Fruit fly (Drosophila melanogaster) whole organism, embryonic: ENCODE results near the gene ebd1.

Source experiments
- Atf3 ChIP-seq: fragments of 200-800 bp; sonication (Bioruptor generic); optimal IDR thresholded peaks from 3 replicates; lab custom pipeline; 2016; ENCODE audit warnings: missing biosample characterization, missing genetic modification characterization
- Awh ChIP-seq: fragments of 200-800 bp; sonication (Bioruptor generic); IDR thresholded peaks from 2 replicates; pipeline ENCODE4, ENCODE4 v1.3.6; 2022; ENCODE audit warnings: missing biosample characterization, missing genetic modification characterization
- Bgb ChIP-seq: fragments of 200-800 bp; sonication (Bioruptor generic); IDR thresholded peaks from 2 replicates; pipeline ENCODE4 v1.3.6; 2022; ENCODE audit warnings: missing biosample characterization, missing genetic modification characterization; ENCODE audit not compliant: partially characterized antibody
- CG10543 ChIP-seq: fragments of 200-800 bp; sonication (Bioruptor generic); optimal IDR thresholded peaks from 3 replicates; lab custom pipeline; 2017; ENCODE audit warnings: missing biosample characterization, mild to moderate bottlenecking, missing genetic modification characterization, moderate library complexity
- CG11398 ChIP-seq: fragments of 200-800 bp; sonication (Bioruptor generic); optimal IDR thresholded peaks from 2 replicates; lab custom pipeline; 2016; ENCODE audit warnings: missing biosample characterization, missing genetic modification characterization
- CG12659 ChIP-seq: fragments of 200-800 bp; sonication (Bioruptor generic); optimal IDR thresholded peaks from 3 replicates; lab custom pipeline; 2017; ENCODE audit warnings: mild to moderate bottlenecking, missing biosample characterization, missing genetic modification reagents, missing genetic modification characterization
- CG14710 ChIP-seq: fragments of 200-800 bp; sonication (Bioruptor generic); optimal IDR thresholded peaks from 3 replicates; lab custom pipeline; 2019; ENCODE audit warnings: missing biosample characterization, mild to moderate bottlenecking, missing genetic modification characterization, moderate library complexity
- CG15514 ChIP-seq: fragments of 200-800 bp; sonication (Bioruptor generic); optimal IDR thresholded peaks from 3 replicates; lab custom pipeline; 2017; ENCODE audit warnings: missing biosample characterization, missing genetic modification characterization, mild to moderate bottlenecking, moderate library complexity, missing genetic modification reagents
- CG15696 ChIP-seq: fragments of 200-800 bp; sonication (Bioruptor generic); optimal IDR thresholded peaks from 2 replicates; lab custom pipeline; 2019; ENCODE audit warnings: missing biosample characterization, mild to moderate bottlenecking, missing genetic modification characterization, moderate library complexity
- CG18599 ChIP-seq: fragments of 200-800 bp; sonication (Bioruptor generic); optimal IDR thresholded peaks from 3 replicates; lab custom pipeline; 2017; ENCODE audit warnings: missing biosample characterization, missing genetic modification characterization, mild to moderate bottlenecking, moderate library complexity, missing genetic modification reagents
- CG32532 ChIP-seq: fragments of 200-800 bp; sonication (Bioruptor generic); IDR thresholded peaks from 2 replicates; pipeline ENCODE4 v1.3.6; 2022; ENCODE audit warnings: missing biosample characterization, missing genetic modification characterization
- CG34224 ChIP-seq: fragments of 200-800 bp; sonication (Bioruptor generic); IDR thresholded peaks from 3 replicates; pipeline ENCODE4 v1.3.6; 2022; ENCODE audit warnings: missing biosample characterization, missing genetic modification characterization; ENCODE audit not compliant: partially characterized antibody
- CG34422 ChIP-seq: fragments of 200-800 bp; sonication (Bioruptor generic); IDR thresholded peaks from 3 replicates; pipeline ENCODE4 v1.3.6; 2022; ENCODE audit warnings: missing biosample characterization, missing genetic modification characterization
- CG6791 ChIP-seq: fragments of 200-800 bp; sonication (Bioruptor generic); IDR thresholded peaks from 3 replicates; pipeline ENCODE4 v1.3.6; 2022; ENCODE audit warnings: missing biosample characterization, missing genetic modification characterization; ENCODE audit not compliant: partially characterized antibody
- CG7786 ChIP-seq: fragments of 200-800 bp; sonication (Bioruptor generic); optimal IDR thresholded peaks from 2 replicates; lab custom pipeline; 2016; ENCODE audit warnings: missing biosample characterization, missing genetic modification characterization
- CG9437 ChIP-seq: fragments of 200-800 bp; sonication (Bioruptor generic); optimal IDR thresholded peaks from 2 replicates; lab custom pipeline; 2018; ENCODE audit warnings: missing biosample characterization, mild to moderate bottlenecking, missing genetic modification characterization
- CHES-1-like ChIP-seq: fragments of 200-800 bp; sonication (Bioruptor generic); optimal IDR thresholded peaks from 2 replicates; lab custom pipeline; 2016; ENCODE audit warnings: missing biosample characterization, missing genetic modification characterization
- Dll ChIP-seq: fragments of 200-800 bp; sonication (Bioruptor generic); IDR thresholded peaks from 4 replicates; pipeline ENCODE4 v1.3.6; 2022; ENCODE audit warnings: missing biosample characterization, missing genetic modification characterization; ENCODE audit not compliant: partially characterized antibody
- Doc2 ChIP-seq: fragments of 200-800 bp; sonication (Bioruptor generic); IDR thresholded peaks from 2 replicates; pipeline ENCODE4 v1.3.6; 2022; ENCODE audit warnings: missing biosample characterization, missing genetic modification characterization
- Hr3 ChIP-seq: fragments of 200-800 bp; sonication (Bioruptor generic); optimal IDR thresholded peaks from 3 replicates; lab custom pipeline; 2016; ENCODE audit warnings: missing biosample characterization, missing genetic modification characterization
- Lpt ChIP-seq: fragments of >200 bp; optimal IDR thresholded peaks from 2 replicates; lab custom pipeline; 2018; ENCODE audit warnings: missing biosample characterization, missing genetic modification characterization
- Nf-YC ChIP-seq: fragments of 200-800 bp; optimal IDR thresholded peaks from 3 replicates; lab custom pipeline; 2019; ENCODE audit warnings: missing biosample characterization, mild to moderate bottlenecking, missing genetic modification characterization, moderate library complexity
- NfI ChIP-seq: fragments of 200-800 bp; sonication (Bioruptor generic); optimal IDR thresholded peaks from 3 replicates; lab custom pipeline; 2018; ENCODE audit warnings: missing biosample characterization, mild to moderate bottlenecking, missing genetic modification characterization, moderate library complexity
- PHDP ChIP-seq: fragments of 200-800 bp; sonication (Bioruptor generic); optimal IDR thresholded peaks from 3 replicates; lab custom pipeline; 2018; ENCODE audit warnings: missing biosample characterization, mild to moderate bottlenecking, missing genetic modification characterization, moderate library complexity
- Poxn ChIP-seq: fragments of 200-800 bp; sonication (Bioruptor generic); IDR thresholded peaks from 2 replicates; pipeline ENCODE4 v1.3.6; 2022; ENCODE audit warnings: missing biosample characterization, missing genetic modification characterization
- Ptx1 ChIP-seq: fragments of 200-800 bp; sonication (Bioruptor generic); IDR thresholded peaks from 2 replicates; pipeline ENCODE4 v1.3.6; 2022; ENCODE audit warnings: missing biosample characterization, missing genetic modification characterization
- Tbp ChIP-seq: fragments of >200 bp; optimal IDR thresholded peaks from 2 replicates; lab custom pipeline; 2018; ENCODE audit warnings: missing biosample characterization, missing genetic modification characterization
- Trl ChIP-seq, 3 experiments: fragments of >200 bp in 2 of 3; fragments of 200-800 bp in 1 of 3; sonication (Bioruptor generic) in 1 of 3; optimal IDR thresholded peaks; 2 replicates in 1 of 3; 3 replicates in 2 of 3; lab custom pipeline; 2016 to 2017; ENCODE audit warnings: missing biosample characterization in 1 of 3, missing genetic modification characterization in 1 of 3
- bsh ChIP-seq, 2 experiments: fragments of 200-800 bp; sonication (Bioruptor generic); optimal IDR thresholded peaks; 2 replicates each; lab custom pipeline; 2017 to 2018; ENCODE audit warnings: mild to moderate bottlenecking in 2 of 2, missing biosample characterization in 2 of 2, missing genetic modification characterization in 2 of 2, moderate library complexity in 1 of 2
- chif ChIP-seq, 2 experiments: fragments of 200-800 bp; sonication (Bioruptor generic); optimal IDR thresholded peaks; 3 replicates each; lab custom pipeline; 2016; ENCODE audit warnings: missing biosample characterization in 2 of 2, missing genetic modification characterization in 2 of 2
- chinmo ChIP-seq: fragments of 200-800 bp; sonication (Bioruptor generic); IDR thresholded peaks from 4 replicates; pipeline ENCODE4 v1.3.6; 2022; ENCODE audit warnings: missing biosample characterization, missing genetic modification characterization; ENCODE audit not compliant: partially characterized antibody
- eve ChIP-seq, 2 experiments: fragments of >200 bp; optimal IDR thresholded peaks; 2 replicates each; lab custom pipeline; 2017; ENCODE audit warnings: missing biosample characterization in 2 of 2, missing genetic modification characterization in 2 of 2
- fd3F ChIP-seq: fragments of 200-800 bp; sonication (Bioruptor generic); optimal IDR thresholded peaks from 2 replicates; lab custom pipeline; 2018; ENCODE audit warnings: missing biosample characterization, mild to moderate bottlenecking, missing genetic modification characterization, moderate library complexity
- jumu ChIP-seq: fragments of 200-800 bp; sonication (Bioruptor generic); optimal IDR thresholded peaks from 3 replicates; lab custom pipeline; 2016; ENCODE audit warnings: missing biosample characterization, missing genetic modification characterization
- knrl ChIP-seq: fragments of 200-800 bp; sonication (Bioruptor generic); IDR thresholded peaks from 3 replicates; pipeline ENCODE4 v1.3.6; 2022; ENCODE audit warnings: missing biosample characterization, missing genetic modification characterization; ENCODE audit not compliant: partially characterized antibody
- lilli ChIP-seq: fragments of 200-800 bp; sonication (Bioruptor generic); optimal IDR thresholded peaks from 3 replicates; lab custom pipeline; 2016; ENCODE audit warnings: missing biosample characterization, missing genetic modification characterization
- lmd ChIP-seq: fragments of 200-800 bp; sonication (Bioruptor generic); IDR thresholded peaks from 2 replicates; pipeline ENCODE4 v1.3.6; 2022; ENCODE audit warnings: missing biosample characterization, missing genetic modification characterization
- nerfin-1 ChIP-seq: fragments of 200-800 bp; sonication (Bioruptor generic); optimal IDR thresholded peaks from 3 replicates; lab custom pipeline; 2019; ENCODE audit warnings: missing biosample characterization, mild to moderate bottlenecking, missing genetic modification characterization, moderate library complexity
- nmo ChIP-seq: fragments of 200-800 bp; sonication (Bioruptor generic); optimal IDR thresholded peaks from 2 replicates; lab custom pipeline; 2018; ENCODE audit warnings: missing biosample characterization, mild to moderate bottlenecking, missing genetic modification characterization, moderate library complexity
- oc ChIP-seq: fragments of 200-800 bp; sonication (Bioruptor generic); optimal IDR thresholded peaks from 2 replicates; lab custom pipeline; 2018; ENCODE audit warnings: missing biosample characterization, mild to moderate bottlenecking, missing genetic modification characterization, moderate library complexity
- ro ChIP-seq: fragments of 200-800 bp; sonication (Bioruptor generic); IDR thresholded peaks from 2 replicates; pipeline ENCODE4 v1.3.6; 2022; ENCODE audit warnings: missing biosample characterization, missing genetic modification characterization
- scrt ChIP-seq: fragments of 200-800 bp; sonication (Bioruptor generic); optimal IDR thresholded peaks from 2 replicates; lab custom pipeline; 2018; ENCODE audit warnings: missing biosample characterization, mild to moderate bottlenecking, missing genetic modification characterization, moderate library complexity
- stc ChIP-seq: fragments of 200-800 bp; sonication (Bioruptor generic); IDR thresholded peaks from 2 replicates; pipeline ENCODE4 v1.3.6; 2022; ENCODE audit warnings: missing biosample characterization, missing genetic modification characterization
- sug ChIP-seq: fragments of 200-800 bp; optimal IDR thresholded peaks from 2 replicates; lab custom pipeline; 2019; ENCODE audit warnings: missing biosample characterization, mild to moderate bottlenecking, missing genetic modification characterization, moderate library complexity
- tin ChIP-seq: fragments of 200-800 bp; sonication (Bioruptor generic); optimal IDR thresholded peaks from 3 replicates; lab custom pipeline; 2016; ENCODE audit warnings: missing biosample characterization, missing genetic modification characterization
- ttk ChIP-seq: fragments of 200-800 bp; sonication (Bioruptor generic); IDR thresholded peaks from 2 replicates; pipeline ENCODE4 v2.1.2; 2022; ENCODE audit warnings: missing biosample characterization, missing genetic modification characterization

ebd1 gene

DNA sequence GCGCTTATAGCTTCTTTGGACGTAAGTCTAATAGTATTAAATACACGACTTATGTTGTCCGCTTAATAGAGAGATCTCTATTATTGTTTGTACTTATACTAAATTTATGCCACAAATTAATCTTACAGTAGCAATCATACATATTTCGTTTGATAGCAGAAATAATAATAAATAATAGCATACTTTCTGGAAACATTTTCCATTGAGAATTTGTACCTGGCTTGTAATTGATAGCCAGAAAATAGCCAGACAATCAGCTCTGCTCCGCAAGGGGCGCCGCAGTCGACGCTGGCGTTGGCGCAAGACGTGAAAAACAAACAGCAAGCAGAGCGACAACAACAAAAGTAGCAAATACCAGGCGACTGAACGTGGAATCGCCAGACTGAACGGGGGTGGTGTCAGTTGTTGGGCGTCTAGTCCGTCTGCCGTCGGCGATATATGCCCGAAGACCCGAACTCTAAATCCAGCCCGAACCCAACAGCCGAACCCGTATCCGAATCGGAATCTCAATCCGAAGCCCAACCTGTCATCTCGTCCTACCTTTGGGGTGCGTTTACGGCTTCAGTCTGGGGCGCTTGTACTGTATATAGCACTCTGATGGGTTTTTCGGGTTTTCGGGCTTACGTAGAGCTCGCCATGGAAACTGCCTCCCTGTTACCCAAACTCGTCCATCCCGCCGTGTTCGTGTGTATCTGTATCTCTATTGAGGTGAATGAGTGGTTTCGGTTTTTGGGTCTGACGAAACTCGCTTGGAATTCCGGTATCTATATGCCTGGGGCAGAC, 14.2 kb upstream of the ebd1 start (continued):
- TF ChIP-seq lmd (0 out of 2 replicates have a peak, but pooled peaks have one; percentile 9), stc (GFP tag; lab: Robert Waterston, UW) (peak; percentile 28; the same call in 1 of the 2 replicates), Bgb (GFP tag; lab: Robert Waterston, UW) (peak; percentile 20; the same call in 1 of the 2 replicates), NfI (GFP tag; lab: Kevin White, UChicago) (peak; percentile 31), nerfin-1 (tag; lab: Kevin White, UChicago) (peak; percentile 59), CHES-1-like (peak; percentile 17), ttk (GFP tag; lab: Robert Waterston, UW) (peak; percentile 36; the same call in 1 of the 2 replicates), Hr3 (GFP tag; lab: Kevin White, UChicago) (peak; percentile 41), CG6791 (peak; percentile 89), Nf-YC (tag; lab: Kevin White, UChicago) (peak; percentile 23), CG9437 (GFP tag; lab: Kevin White, UChicago) (peak; percentile 24), jumu (GFP tag; lab: Kevin White, UChicago) (peak; percentile 15), fd3F (GFP tag; lab: Kevin White, UChicago) (peak; percentile 11), Dll (GFP tag; lab: Robert Waterston, UW) (peak; percentile 14; the same call in 1 of the 4 replicates), PHDP (tag; lab: Kevin White, UChicago) (peak; percentile 30), sug (tag; lab: Kevin White, UChicago) (peak; percentile 54), Tbp (GFP tag; lab: Kevin White, UChicago) (peak; percentile 96), CG18599 (GFP tag; lab: Kevin White, UChicago) (peak; percentile 60), CG7786 (GFP tag; lab: Kevin White, UChicago) (peak; percentile 35), Lpt (GFP tag; lab: Kevin White, UChicago) (no peak), chif (GFP tag; optimal IDR thresholded peaks at IDR 0.05; lab: Kevin White, UChicago) (peak; percentile 27 to 43), CG34224 (peak; percentile 9; the same call in 1 of the 3 replicates), CG12659 (GFP tag; lab: Kevin White, UChicago) (peak; percentile 50), Poxn (no peak), lilli (GFP tag; lab: Kevin White, UChicago) (peak; percentile 52), CG14710 (tag; lab: Kevin White, UChicago) (peak; percentile 33), tin (peak; percentile 19), scrt (peak; percentile 61), bsh (GFP tag; optimal IDR thresholded peaks at IDR 0.05; lab: Kevin White, UChicago) (peak; percentile 30 to 47)

DNA sequence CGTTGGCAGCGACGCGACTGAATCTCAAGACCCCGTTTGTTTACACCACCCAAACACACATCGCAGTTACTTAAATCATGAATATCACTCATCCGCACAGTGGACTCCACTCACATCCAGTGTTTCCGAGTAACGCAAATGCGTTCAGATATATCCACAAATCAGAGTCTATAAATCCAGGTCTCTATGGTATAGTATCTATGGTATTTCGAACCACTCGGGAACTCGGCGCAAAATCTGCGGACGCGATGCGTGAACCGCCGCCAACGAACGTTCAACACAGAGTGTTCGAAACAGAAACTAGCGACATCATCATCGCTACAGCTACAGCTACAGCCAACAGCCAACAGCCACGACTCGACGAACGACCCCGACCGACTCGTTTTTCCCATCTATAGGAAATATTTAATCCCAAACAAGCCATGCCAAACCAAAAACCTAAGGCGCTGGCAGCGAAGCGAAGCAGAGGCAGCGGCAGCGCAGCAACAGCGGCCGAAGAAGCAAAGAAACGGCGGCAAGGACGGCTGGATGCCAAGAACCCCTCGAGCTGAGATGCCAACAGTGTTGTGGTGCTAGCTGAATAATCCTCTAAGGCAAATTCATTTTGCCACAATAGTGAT, 13.5 kb upstream of the ebd1 start, which contains the start of gene CG13894:
CG13894 (minus strand) TSS at position 397 of the 620 bp plus-strand sequence.
- peak; percentile 61 for TF ChIP-seq oc (tag; lab: Kevin White, UChicago)
- TF ChIP-seq Doc2 = no peak
- no peak for TF ChIP-seq CG14710 (tag; lab: Kevin White, UChicago)
- peak; percentile 53; the same call in 1 of the 2 replicates for TF ChIP-seq Awh (GFP tag; lab: Robert Waterston, UW)
- 0 out of 2 replicates have a peak, but pooled peaks have one; percentile 19 for TF ChIP-seq Ptx1
- TF ChIP-seq eve (GFP tag; optimal IDR thresholded peaks at IDR 0.05; lab: Kevin White, UChicago) = no peak
- TF ChIP-seq CG15696 (tag; lab: Kevin White, UChicago) = no peak
- TF ChIP-seq knrl (GFP tag; lab: Robert Waterston, UW) = peak; percentile 20; the same call in 1 of the 3 replicates
- TF ChIP-seq ro (GFP tag; lab: Robert Waterston, UW) = no peak
- peak; percentile 21; the same call in 1 of the 2 replicates for TF ChIP-seq CG32532 (GFP tag; lab: Robert Waterston, UW)
- TF ChIP-seq CG34422 (GFP tag; lab: Robert Waterston, UW) = 0 out of 3 replicates have a peak, but pooled peaks have one; percentile 37
- TF ChIP-seq CG10543 (GFP tag; lab: Kevin White, UChicago) = no peak
- TF ChIP-seq chinmo (GFP tag; lab: Robert Waterston, UW) = peak; percentile 82; the same call in 2 of the 4 replicates
- TF ChIP-seq nmo (GFP tag; lab: Kevin White, UChicago) = no peak
- no peak for TF ChIP-seq Trl (optimal IDR thresholded peaks at IDR 0.05; lab: Kevin White, UChicago)
- TF ChIP-seq Trl (GFP tag; optimal IDR thresholded peaks at IDR 0.05; lab: Kevin White, UChicago) = no peak
- TF ChIP-seq CG15514 (GFP tag; lab: Kevin White, UChicago) = peak; percentile 56
- peak; percentile 3 for TF ChIP-seq Atf3 (GFP tag; lab: Kevin White, UChicago)
- peak; percentile 40 for TF ChIP-seq CG11398 (GFP tag; lab: Kevin White, UChicago)
